Worm (Caenorhabditis elegans): ENCODE data around the gene dap-3.

dap-3 gene

DNA sequence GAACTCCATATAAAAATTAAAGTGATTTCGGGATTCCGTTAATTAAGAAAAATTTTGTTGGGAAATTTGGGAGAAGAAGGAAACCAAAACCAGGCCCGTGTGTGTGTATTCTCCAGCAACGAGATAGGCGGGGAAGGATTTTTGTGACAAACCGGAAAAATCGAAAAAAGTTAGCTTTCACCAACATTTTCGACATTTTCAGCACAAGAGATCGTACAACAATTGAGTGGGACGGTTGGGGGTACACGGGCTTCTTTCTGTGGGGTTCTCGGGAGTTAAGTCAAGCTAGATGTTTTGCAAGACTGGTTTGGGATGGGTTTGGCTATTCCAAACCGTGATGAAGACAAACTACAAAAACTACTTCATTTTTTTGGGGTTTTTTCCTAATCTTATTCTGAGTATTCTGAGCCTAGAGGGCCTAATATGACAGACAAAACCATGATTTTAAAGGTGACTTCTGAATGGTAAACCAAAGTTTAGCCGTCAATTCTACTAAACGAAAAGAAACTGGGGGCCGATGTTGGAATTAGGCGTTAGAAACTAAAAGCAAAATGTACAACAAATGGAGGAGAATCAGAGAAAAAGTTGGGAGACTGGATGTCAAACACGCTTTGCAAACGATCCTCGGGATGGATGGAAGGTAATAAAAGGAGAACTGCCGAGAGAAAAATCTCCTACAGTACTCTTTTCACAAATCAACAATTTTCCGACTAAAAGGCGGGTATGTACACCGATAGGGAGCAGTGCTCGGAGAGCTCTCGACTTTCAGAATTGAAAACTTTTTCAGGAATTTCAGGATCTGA is 38.1 kb upstream of the dap-3 start:
- TF ChIP-seq ceh-82 (tag; optimal IDR thresholded peaks at IDR 0.05), result no peak
- no peak for TF ChIP-seq ceh-16 (tag; optimal IDR thresholded peaks at IDR 0.05)
- TF ChIP-seq nhr-23 (tag; optimal IDR thresholded peaks at IDR 0.05), result peak; percentile 50
- peak; percentile 1 for TF ChIP-seq nhr-11 (tag; optimal IDR thresholded peaks at IDR 0.05)
- no peak for TF ChIP-seq mdl-1 (tag; optimal IDR thresholded peaks at IDR 0.05)
- TF ChIP-seq R02D3.7 (tag; optimal IDR thresholded peaks at IDR 0.05), result no peak
- TF ChIP-seq snpc-4 (tag; optimal IDR thresholded peaks at IDR 0.05), result no peak
- no peak for TF ChIP-seq daf-12 (tag; optimal IDR thresholded peaks at IDR 0.05)
- TF ChIP-seq fkh-10 (GFP tag; optimal IDR thresholded peaks at IDR 0.05), result no peak
- TF ChIP-seq lsy-12 (tag; optimal IDR thresholded peaks at IDR 0.05), result no peak
- TF ChIP-seq ztf-11 (tag; optimal IDR thresholded peaks at IDR 0.05), result no peak
- TF ChIP-seq unc-62 (GFP tag; optimal IDR thresholded peaks at IDR 0.05), result no peak
- TF ChIP-seq unc-39 (tag; optimal IDR thresholded peaks at IDR 0.05), result no peak
- no peak for TF ChIP-seq lin-15B (tag; optimal IDR thresholded peaks at IDR 0.05)
- TF ChIP-seq aly-2 (tag; optimal IDR thresholded peaks at IDR 0.05), result no peak
- peak; percentile 70 for TF ChIP-seq nhr-43 (tag; optimal IDR thresholded peaks at IDR 0.05; ENCODE audit: poor library complexity, severe bottlenecking)
- TF ChIP-seq ceh-28 (tag; optimal IDR thresholded peaks at IDR 0.05), result no peak
- TF ChIP-seq sea-2 (GFP tag; optimal IDR thresholded peaks at IDR 0.05), result no peak
- TF ChIP-seq skn-1 (tag; optimal IDR thresholded peaks at IDR 0.05), result no peak
- no peak for TF ChIP-seq mml-1 (tag; optimal IDR thresholded peaks at IDR 0.05)
- no peak for TF ChIP-seq fkh-2 (tag; optimal IDR thresholded peaks at IDR 0.05)
- TF ChIP-seq nhr-77 (tag; optimal IDR thresholded peaks at IDR 0.05), result no peak
- TF ChIP-seq nhr-28 (tag; optimal IDR thresholded peaks at IDR 0.05), result no peak
- TF ChIP-seq nhr-67 (tag; optimal IDR thresholded peaks at IDR 0.05), result no peak
- no peak for TF ChIP-seq lin-39 (tag; optimal IDR thresholded peaks at IDR 0.05)
- TF ChIP-seq eor-1 (tag; optimal IDR thresholded peaks at IDR 0.05), result no peak
- peak; percentile 90 for TF ChIP-seq ama-1 (optimal IDR thresholded peaks at IDR 0.05)
- no peak for TF ChIP-seq fos-1 (tag; optimal IDR thresholded peaks at IDR 0.05)
- TF ChIP-seq pha-4 (tag; optimal IDR thresholded peaks at IDR 0.05), result no peak
- no peak for TF ChIP-seq egl-5 (tag; optimal IDR thresholded peaks at IDR 0.05)
- peak; percentile 62 for TF ChIP-seq ztf-4 (tag; optimal IDR thresholded peaks at IDR 0.05)
- TF ChIP-seq hmg-11 (tag; optimal IDR thresholded peaks at IDR 0.05), result no peak
- no peak for TF ChIP-seq ceh-9 (tag; optimal IDR thresholded peaks at IDR 0.05)
- no peak for TF ChIP-seq nhr-12 (tag; optimal IDR thresholded peaks at IDR 0.05)
- no peak for TF ChIP-seq zag-1 (tag; optimal IDR thresholded peaks at IDR 0.05)
- no peak for TF ChIP-seq ZK546.5 (tag; optimal IDR thresholded peaks at IDR 0.05)
- no peak for TF ChIP-seq pqm-1 (tag; optimal IDR thresholded peaks at IDR 0.05)
- no peak for TF ChIP-seq nhr-237 (tag; optimal IDR thresholded peaks at IDR 0.05)
- TF ChIP-seq elt-2 (tag; optimal IDR thresholded peaks at IDR 0.05), result no peak
- TF ChIP-seq elt-1 (tag; optimal IDR thresholded peaks at IDR 0.05), result no peak
- TF ChIP-seq elt-3 (tag; optimal IDR thresholded peaks at IDR 0.05), result no peak
- TF ChIP-seq egl-27 (tag; optimal IDR thresholded peaks at IDR 0.05), result no peak
- TF ChIP-seq jun-1 (tag; optimal IDR thresholded peaks at IDR 0.05), result peak; percentile 12
- TF ChIP-seq nfya-1 (tag; optimal IDR thresholded peaks at IDR 0.05; ENCODE audit: insufficient read depth), result peak; percentile 40
- TF ChIP-seq nhr-25 (tag; optimal IDR thresholded peaks at IDR 0.05), result peak; percentile 69
- no peak for TF ChIP-seq tbx-2 (tag; optimal IDR thresholded peaks at IDR 0.05)
- TF ChIP-seq nhr-76 (tag; optimal IDR thresholded peaks at IDR 0.05), result no peak
